Worm (Caenorhabditis elegans): ENCODE measurements around the gene srg-9.

DNA sequence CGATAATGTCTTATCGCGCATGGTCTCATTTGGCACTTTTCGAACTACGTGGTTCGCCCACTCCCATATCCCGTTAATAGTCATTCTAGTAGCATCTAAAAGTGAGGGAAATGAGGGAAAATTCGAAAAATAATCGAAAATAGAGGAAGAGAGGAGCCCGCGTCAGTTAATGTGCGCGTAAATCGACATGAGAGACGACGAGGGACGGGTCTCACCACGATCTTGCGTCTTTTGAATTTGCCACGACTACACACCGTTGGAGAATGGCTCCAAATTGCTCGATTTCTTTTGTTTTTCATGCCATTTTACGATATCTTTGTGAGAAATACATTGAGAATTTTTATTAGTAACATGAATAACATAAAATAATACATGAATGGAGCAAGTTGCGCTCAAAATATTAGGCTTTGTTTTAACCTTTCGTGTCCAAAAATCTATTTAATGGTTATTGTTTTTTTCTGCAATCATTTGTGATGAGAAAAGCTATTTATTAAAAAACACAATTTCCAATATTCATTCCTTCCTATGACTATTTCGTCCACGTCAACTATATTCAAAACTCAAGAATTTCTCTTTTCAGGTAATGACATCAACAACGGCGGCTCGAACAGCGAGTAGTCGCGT lies 8.4 kb downstream of the srg-9 start, which contains the start of the genes gen-1 and stt-3:
- TF ChIP-seq ces-1 (GFP tag; optimal IDR thresholded peaks at IDR 0.05) (no peak), ama-1 (optimal IDR thresholded peaks at IDR 0.05) (no peak), unc-62 (GFP tag; optimal IDR thresholded peaks at IDR 0.05 in 1 of 2) (no peak), unc-62 (tag; optimal IDR thresholded peaks at IDR 0.05) (no peak), hif-1 (tag; optimal IDR thresholded peaks at IDR 0.05) (no peak), fos-1 (tag; optimal IDR thresholded peaks at IDR 0.05) (no peak), pha-4 (GFP tag; IDR thresholded peaks at IDR 0.05) (no peak), pha-4 (tag; optimal IDR thresholded peaks at IDR 0.05) (no peak), fkh-10 (GFP tag; optimal IDR thresholded peaks at IDR 0.05) (no peak), nhr-28 (tag; optimal IDR thresholded peaks at IDR 0.05) (no peak), ZK546.5 (tag; optimal IDR thresholded peaks at IDR 0.05) (no peak), daf-16 (GFP tag; optimal IDR thresholded peaks at IDR 0.05) (no peak), daf-16 (tag; optimal IDR thresholded peaks at IDR 0.05) (no peak), dmd-6 (GFP tag; IDR thresholded peaks at IDR 0.05) (no peak), lsy-2 (tag; optimal IDR thresholded peaks at IDR 0.05) (no peak)

Measured in whole organism, L4 larva.